Fruit fly (Drosophila melanogaster) whole organism, prepupa: Measurements from ENCODE around the gene CG9643.

Source experiments
- Blimp-1 ChIP-seq: fragments of 200-800 bp; sonication (Bioruptor generic); optimal IDR thresholded peaks from 3 replicates; lab custom pipeline; 2017; ENCODE audit warnings: missing biosample characterization, missing genetic modification characterization, mild to moderate bottlenecking, moderate library complexity, missing genetic modification reagents
- CG10631 ChIP-seq: fragments of 200-800 bp; sonication (Bioruptor generic); optimal IDR thresholded peaks from 2 replicates; lab custom pipeline; 2016; ENCODE audit warnings: missing biosample characterization, missing genetic modification characterization
- CG11294 ChIP-seq: fragments of 200-800 bp; sonication (Bioruptor generic); IDR thresholded peaks from 2 replicates; pipeline ENCODE4 v1.3.6; 2022; ENCODE audit warnings: missing biosample characterization, missing genetic modification characterization
- CG11762 ChIP-seq: fragments of 200-800 bp; sonication (Bioruptor generic); optimal IDR thresholded peaks from 3 replicates; lab custom pipeline; 2016; ENCODE audit warnings: missing biosample characterization, missing genetic modification characterization; ENCODE audit not compliant: insufficient read depth
- CG11902 ChIP-seq: fragments of 200-800 bp; sonication (Bioruptor generic); optimal IDR thresholded peaks from 3 replicates; lab custom pipeline; 2016; ENCODE audit warnings: missing biosample characterization, missing genetic modification characterization
- CG1621 ChIP-seq: fragments of 200-800 bp; sonication (Bioruptor generic); optimal IDR thresholded peaks from 3 replicates; lab custom pipeline; 2018; ENCODE audit warnings: missing biosample characterization, mild to moderate bottlenecking, missing genetic modification characterization
- CG3032 ChIP-seq: fragments of 200-800 bp; optimal IDR thresholded peaks from 2 replicates; lab custom pipeline; 2019; ENCODE audit warnings: missing biosample characterization, mild to moderate bottlenecking, missing genetic modification characterization, moderate library complexity
- CG34406 ChIP-seq: fragments of 200-800 bp; sonication (Bioruptor generic); optimal IDR thresholded peaks from 3 replicates; lab custom pipeline; 2016; ENCODE audit warnings: missing biosample characterization, missing genetic modification characterization
- CG3919 ChIP-seq: fragments of 200-800 bp; sonication (Bioruptor generic); optimal IDR thresholded peaks from 3 replicates; lab custom pipeline; 2016; ENCODE audit warnings: missing biosample characterization, missing genetic modification characterization
- CG4318 ChIP-seq: fragments of 200-800 bp; sonication (Bioruptor generic); optimal IDR thresholded peaks from 3 replicates; lab custom pipeline; 2017; ENCODE audit warnings: missing biosample characterization, mild to moderate bottlenecking, missing genetic modification characterization
- CG6163 ChIP-seq: fragments of 200-800 bp; sonication (Bioruptor generic); IDR thresholded peaks from 3 replicates; pipeline ENCODE4 v1.3.6; 2022; ENCODE audit warnings: missing biosample characterization, missing genetic modification characterization
- CG6276 ChIP-seq: fragments of 200-800 bp; sonication (Bioruptor generic); optimal IDR thresholded peaks from 2 replicates; lab custom pipeline; 2017; ENCODE audit warnings: missing biosample characterization, mild to moderate bottlenecking, missing genetic modification characterization
- CG6792 ChIP-seq: fragments of 200-800 bp; sonication (Bioruptor generic); optimal IDR thresholded peaks from 3 replicates; lab custom pipeline; 2016; ENCODE audit warnings: missing biosample characterization, missing genetic modification characterization
- CG6854 ChIP-seq: fragments of 200-800 bp; sonication (Bioruptor generic); optimal IDR thresholded peaks from 2 replicates; lab custom pipeline; 2017; ENCODE audit warnings: missing biosample characterization, mild to moderate bottlenecking, missing genetic modification characterization
- CG7368 ChIP-seq: fragments of 200-800 bp; sonication (Bioruptor generic); optimal IDR thresholded peaks from 3 replicates; lab custom pipeline; 2016; ENCODE audit warnings: missing biosample characterization, missing genetic modification characterization
- CG8119 ChIP-seq: fragments of 200-800 bp; sonication (Bioruptor generic); IDR thresholded peaks from 3 replicates; pipeline ENCODE4 v1.3.6; 2022; ENCODE audit warnings: missing biosample characterization, missing genetic modification characterization
- CG8319 ChIP-seq: fragments of 200-800 bp; sonication (Bioruptor generic); optimal IDR thresholded peaks from 3 replicates; lab custom pipeline; 2016; ENCODE audit warnings: missing biosample characterization, missing genetic modification characterization
- CG8632 ChIP-seq: fragments of 200-800 bp; sonication (Bioruptor generic); optimal IDR thresholded peaks from 3 replicates; lab custom pipeline; 2016; ENCODE audit warnings: missing biosample characterization, missing genetic modification characterization
- CG9139 ChIP-seq: fragments of 200-800 bp; sonication (Bioruptor generic); optimal IDR thresholded peaks from 3 replicates; lab custom pipeline; 2017; ENCODE audit warnings: missing biosample characterization, mild to moderate bottlenecking, missing genetic modification characterization
- Eip75B ChIP-seq: fragments of 200-800 bp; sonication (Bioruptor generic); optimal IDR thresholded peaks from 3 replicates; lab custom pipeline; 2016; ENCODE audit warnings: missing biosample characterization, missing genetic modification characterization
- Eip93F ChIP-seq: fragments of 200-800 bp; sonication (Bioruptor generic); optimal IDR thresholded peaks from 2 replicates; lab custom pipeline; 2016; ENCODE audit warnings: missing biosample characterization, mild to moderate bottlenecking, missing genetic modification characterization
- Ets21C ChIP-seq: fragments of 200-800 bp; sonication (Bioruptor generic); optimal IDR thresholded peaks from 3 replicates; lab custom pipeline; 2016; ENCODE audit warnings: missing biosample characterization, missing genetic modification characterization
- Ets96B ChIP-seq: fragments of 200-800 bp; optimal IDR thresholded peaks from 2 replicates; lab custom pipeline; 2019; ENCODE audit warnings: missing biosample characterization, mild to moderate bottlenecking, missing genetic modification characterization, moderate library complexity
- Hr38 ChIP-seq: sonication (Bioruptor generic); optimal IDR thresholded peaks from 2 replicates; lab custom pipeline; 2016; ENCODE audit warnings: missing biosample characterization, missing genetic modification characterization
- Hr4 ChIP-seq: fragments of 200-800 bp; sonication (Bioruptor generic); optimal IDR thresholded peaks from 3 replicates; lab custom pipeline; 2016; ENCODE audit warnings: missing biosample characterization, missing genetic modification characterization
- Lpt ChIP-seq: fragments of 200-800 bp; sonication (Bioruptor generic); optimal IDR thresholded peaks from 3 replicates; lab custom pipeline; 2016; ENCODE audit warnings: missing biosample characterization, missing genetic modification characterization
- Smox ChIP-seq: fragments of 200-800 bp; sonication (Bioruptor generic); optimal IDR thresholded peaks from 3 replicates; lab custom pipeline; 2016; ENCODE audit warnings: missing biosample characterization, missing genetic modification characterization
- Sox102F ChIP-seq: fragments of 200-800 bp; sonication (Bioruptor generic); optimal IDR thresholded peaks from 2 replicates; lab custom pipeline; 2016; ENCODE audit warnings: missing biosample characterization, mild to moderate bottlenecking, missing genetic modification characterization
- Sox14 ChIP-seq: fragments of 200-800 bp; sonication (Bioruptor generic); optimal IDR thresholded peaks from 3 replicates; lab custom pipeline; 2016; ENCODE audit warnings: missing biosample characterization, missing genetic modification characterization
- Sox15 ChIP-seq: fragments of 200-800 bp; sonication (Bioruptor generic); optimal IDR thresholded peaks from 3 replicates; lab custom pipeline; 2016; ENCODE audit warnings: missing biosample characterization, missing genetic modification characterization
- acj6 ChIP-seq: fragments of 200-800 bp; sonication (Bioruptor generic); optimal IDR thresholded peaks from 3 replicates; lab custom pipeline; 2016; ENCODE audit warnings: missing biosample characterization, missing genetic modification characterization
- cyc ChIP-seq: fragments of 200-800 bp; sonication (Bioruptor generic); optimal IDR thresholded peaks from 3 replicates; lab custom pipeline; 2016; ENCODE audit warnings: missing biosample characterization, missing genetic modification characterization
- dac ChIP-seq: fragments of 200-800 bp; sonication (Bioruptor generic); optimal IDR thresholded peaks from 2 replicates; lab custom pipeline; 2017; ENCODE audit warnings: missing biosample characterization, mild to moderate bottlenecking, missing genetic modification characterization
- dsx ChIP-seq: fragments of 200-800 bp; optimal IDR thresholded peaks from 3 replicates; lab custom pipeline; 2019; ENCODE audit warnings: missing biosample characterization, mild to moderate bottlenecking, missing genetic modification characterization, moderate library complexity; ENCODE audit not compliant: poor library complexity, severe bottlenecking
- eg ChIP-seq: fragments of 200-800 bp; sonication (Bioruptor generic); IDR thresholded peaks from 3 replicates; pipeline ENCODE4 v1.3.6; 2022; ENCODE audit warnings: missing biosample characterization, missing genetic modification characterization
- esn ChIP-seq: fragments of 200-800 bp; sonication (Bioruptor generic); optimal IDR thresholded peaks from 2 replicates; lab custom pipeline; 2016; ENCODE audit warnings: missing biosample characterization, mild to moderate bottlenecking, missing genetic modification characterization, moderate library complexity
- fd59A ChIP-seq: fragments of 200-800 bp; sonication (Bioruptor generic); optimal IDR thresholded peaks from 2 replicates; lab custom pipeline; 2017; ENCODE audit warnings: missing biosample characterization, mild to moderate bottlenecking, missing genetic modification characterization, missing genetic modification reagents
- fd85E ChIP-seq: fragments of 200-800 bp; sonication (Bioruptor generic); optimal IDR thresholded peaks from 3 replicates; lab custom pipeline; 2016; ENCODE audit warnings: missing biosample characterization, missing genetic modification characterization
- fkh ChIP-seq: fragments of 200-800 bp; sonication (Bioruptor generic); optimal IDR thresholded peaks from 3 replicates; lab custom pipeline; 2017; ENCODE audit warnings: missing biosample characterization, mild to moderate bottlenecking, missing genetic modification characterization, moderate library complexity
- lz ChIP-seq: fragments of 200-800 bp; sonication (Bioruptor generic); optimal IDR thresholded peaks from 3 replicates; lab custom pipeline; 2016; ENCODE audit warnings: missing biosample characterization, missing genetic modification characterization
- pdm3 ChIP-seq: fragments of 200-800 bp; sonication (Bioruptor generic); optimal IDR thresholded peaks from 3 replicates; lab custom pipeline; 2016; ENCODE audit warnings: missing biosample characterization, missing genetic modification characterization
- svp ChIP-seq: fragments of 200-800 bp; sonication (Bioruptor generic); peaks from one replicate; lab custom pipeline; 2016; ENCODE audit warnings: missing biosample characterization, missing genetic modification characterization
- topi ChIP-seq: fragments of 200-800 bp; sonication (Bioruptor generic); optimal IDR thresholded peaks from 3 replicates; lab custom pipeline; 2016; ENCODE audit warnings: missing biosample characterization, missing genetic modification characterization
- vri ChIP-seq: fragments of 200-800 bp; sonication (Bioruptor generic); optimal IDR thresholded peaks from 3 replicates; lab custom pipeline; 2016; ENCODE audit warnings: missing biosample characterization, mild to moderate bottlenecking, missing genetic modification characterization

The CG9643 gene

dm6 chr2L:2956358-2956757 is 22.7 kb downstream of the CG9643 start (continued):
- TF ChIP-seq acj6 (GFP tag; lab: Kevin White, UChicago) = peak; percentile 57
- TF ChIP-seq CG7368 (GFP tag; lab: Kevin White, UChicago) = peak; percentile 36
- peak; percentile 52 for TF ChIP-seq topi
- TF ChIP-seq Eip93F (GFP tag; lab: Kevin White, UChicago) = no peak
- no peak; the same call in 2 of the 3 replicates for TF ChIP-seq CG6163 (GFP tag; lab: Robert Waterston, UW)
- no peak for TF ChIP-seq vri (GFP tag; lab: Kevin White, UChicago)
- peak; percentile 19 for TF ChIP-seq CG9139
- TF ChIP-seq svp = no peak
- TF ChIP-seq CG6276 (GFP tag; lab: Kevin White, UChicago) = peak; percentile 74
- peak; percentile 16 for TF ChIP-seq Sox15 (GFP tag; lab: Kevin White, UChicago)
- no peak for TF ChIP-seq esn (GFP tag; lab: Kevin White, UChicago)
- TF ChIP-seq dsx (GFP tag; lab: Kevin White, UChicago) = peak; percentile 66
- TF ChIP-seq Ets21C = no peak
- TF ChIP-seq CG8319 (GFP tag; lab: Kevin White, UChicago) = no peak
- peak; percentile 67 for TF ChIP-seq Eip75B
- no peak for TF ChIP-seq CG6854 (GFP tag; lab: Kevin White, UChicago)
- no peak for TF ChIP-seq CG6792
- TF ChIP-seq lz (GFP tag; lab: Kevin White, UChicago) = peak; percentile 35
- TF ChIP-seq Hr4 (GFP tag; lab: Kevin White, UChicago) = peak; percentile 75
- peak; percentile 45 for TF ChIP-seq Sox14 (GFP tag; lab: Kevin White, UChicago)
- peak; percentile 24 for TF ChIP-seq Sox102F (GFP tag; lab: Kevin White, UChicago)
- 0 out of 3 replicates have a peak, but pooled peaks have one; percentile 45 for TF ChIP-seq eg
- peak; percentile 25 for TF ChIP-seq CG11762 (GFP tag; lab: Kevin White, UChicago)
- TF ChIP-seq Smox = no peak
- TF ChIP-seq Hr38 = no peak
- no peak for TF ChIP-seq CG11902
- no peak for TF ChIP-seq CG11294 (GFP tag; lab: Robert Waterston, UW)
- no peak for TF ChIP-seq fd85E (GFP tag; lab: Kevin White, UChicago)
- TF ChIP-seq CG4318 (GFP tag; lab: Kevin White, UChicago) = peak; percentile 60
- peak; percentile 58 for TF ChIP-seq CG10631
- TF ChIP-seq Ets96B = peak; percentile 68
- TF ChIP-seq Lpt (GFP tag; lab: Kevin White, UChicago) = peak; percentile 18
- TF ChIP-seq fkh (GFP tag; lab: Kevin White, UChicago) = no peak
- TF ChIP-seq CG8632 = peak; percentile 10
- TF ChIP-seq CG3919 (GFP tag; lab: Kevin White, UChicago) = peak; percentile 43
- peak; percentile 38 for TF ChIP-seq CG1621
- peak; percentile 47 for TF ChIP-seq dac

dm6 chr2L:2955659-2956058 is 23.4 kb downstream of the CG9643 start:
- TF ChIP-seq Lpt (GFP tag; lab: Kevin White, UChicago) (no peak), fd85E (GFP tag; lab: Kevin White, UChicago) (no peak)

dm6 chr2L:2954472-2954871 is 24.6 kb downstream of the CG9643 start, which contains the start of gene Rbp9:
Gene Rbp9, plus strand, starts transcription at chr2L:2954762.
- TF ChIP-seq cyc (GFP tag; lab: Kevin White, UChicago) (no peak), CG8319 (GFP tag; lab: Kevin White, UChicago) (no peak), eg (no peak), fkh (GFP tag; lab: Kevin White, UChicago) (no peak), Ets21C (no peak), CG8119 (GFP tag; lab: Robert Waterston, UW) (no peak), fd59A (GFP tag; lab: Kevin White, UChicago) (no peak), CG8632 (no peak), CG6792 (no peak), Sox14 (GFP tag; lab: Kevin White, UChicago) (no peak), CG11762 (GFP tag; lab: Kevin White, UChicago) (no peak), Smox (no peak), pdm3 (no peak), CG3032 (no peak), CG34406 (GFP tag; lab: Kevin White, UChicago) (no peak), Ets96B (no peak), lz (GFP tag; lab: Kevin White, UChicago) (no peak), CG11294 (GFP tag; lab: Robert Waterston, UW) (no peak), Blimp-1 (GFP tag; lab: Kevin White, UChicago) (no peak), CG7368 (GFP tag; lab: Kevin White, UChicago) (no peak)
